Fruit fly (Drosophila melanogaster): ENCODE measurements around the gene CG15599.
A peak's percentile ranks its signal among the peaks of the same experiment; 100 is the strongest.

Gene CG15599

DNA sequence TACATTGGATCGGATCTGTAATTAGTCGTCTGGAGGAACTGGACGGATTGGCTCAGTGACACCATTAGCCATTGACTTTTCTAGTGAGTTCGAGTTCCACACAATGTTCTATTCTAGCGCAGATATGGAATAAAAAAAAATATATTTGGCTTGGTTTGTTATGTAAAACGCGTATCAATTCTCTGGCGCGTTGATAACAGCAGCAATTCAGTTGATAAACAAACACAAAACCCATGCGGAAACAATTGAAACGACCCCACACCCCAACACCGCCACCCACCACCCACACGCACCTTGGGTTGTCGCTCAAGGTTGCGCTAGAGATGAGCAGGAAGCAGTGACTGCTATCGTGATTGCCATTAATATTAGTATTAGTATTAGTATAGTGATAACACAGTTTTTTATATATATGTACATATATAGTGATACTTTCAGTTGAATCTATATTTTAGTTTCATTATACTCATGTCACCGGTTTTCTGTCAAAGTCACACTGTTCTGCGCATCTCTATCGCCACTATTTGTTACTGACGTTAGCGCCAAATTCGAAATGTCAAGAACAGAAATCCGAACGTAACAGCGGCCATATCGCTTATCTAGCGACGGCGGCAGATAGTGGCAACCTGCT is 9.0 kb upstream of the CG15599 start (continued):
- TF ChIP-seq CG2875 (GFP tag; optimal IDR thresholded peaks at IDR 0.05) (peak; percentile 77), her (GFP tag; optimal IDR thresholded peaks at IDR 0.05) (no peak), Xrp1 (GFP tag; IDR thresholded peaks at IDR 0.05) (peak; percentile 96), fd3F (GFP tag; optimal IDR thresholded peaks at IDR 0.05) (peak; percentile 86), TFAM (GFP tag; optimal IDR thresholded peaks at IDR 0.05) (no peak), CG6689 (GFP tag; IDR thresholded peaks at IDR 0.05) (peak; percentile 95), CG7987 (GFP tag; optimal IDR thresholded peaks at IDR 0.05) (peak; percentile 83), CoRest (tag; optimal IDR thresholded peaks at IDR 0.05) (peak; percentile 92), H15 (GFP tag; IDR thresholded peaks at IDR 0.05) (peak; percentile 94), Eip74EF (GFP tag; optimal IDR thresholded peaks at IDR 0.05) (peak in 1 of 2 experiments; percentile 100), CG31388 (GFP tag; optimal IDR thresholded peaks at IDR 0.05) (peak; percentile 80), CG17186 (GFP tag; optimal IDR thresholded peaks at IDR 0.05) (peak; percentile 78), CG18619 (GFP tag; optimal IDR thresholded peaks at IDR 0.05) (peak; percentile 87), chn (GFP tag; optimal IDR thresholded peaks at IDR 0.05) (peak; percentile 87), CG10543 (GFP tag; optimal IDR thresholded peaks at IDR 0.05) (peak; percentile 97), Dip2 (GFP tag; IDR thresholded peaks at IDR 0.05) (peak; percentile 62), CG13624 (GFP tag; optimal IDR thresholded peaks at IDR 0.05) (peak; percentile 67), onecut (GFP tag; IDR thresholded peaks at IDR 0.05) (peak; percentile 76), Six4 (GFP tag; optimal IDR thresholded peaks at IDR 0.05) (peak; percentile 84), CG4820 (GFP tag; optimal IDR thresholded peaks at IDR 0.05) (peak; percentile 89), Med (GFP tag) (peak; percentile 91), GATAe (GFP tag; conservative IDR thresholded peaks at IDR 0.05) (peak; percentile 80), bigmax (GFP tag; optimal IDR thresholded peaks at IDR 0.05) (peak; percentile 3), insv (GFP tag; optimal IDR thresholded peaks at IDR 0.05) (no peak), Fer2 (tag; optimal IDR thresholded peaks at IDR 0.05) (peak; percentile 93), emc (GFP tag; optimal IDR thresholded peaks at IDR 0.05) (no peak), CG14965 (GFP tag; optimal IDR thresholded peaks at IDR 0.05; ENCODE audit: borderline replicate concordance) (no peak), tgo (GFP tag; IDR thresholded peaks at IDR 0.05) (peak; percentile 94), ro (GFP tag; IDR thresholded peaks at IDR 0.05) (peak; percentile 77), CG6813 (GFP tag; optimal IDR thresholded peaks at IDR 0.05) (peak; percentile 87), CG12769 (tag; optimal IDR thresholded peaks at IDR 0.05) (peak; percentile 92), CG1792 (GFP tag; optimal IDR thresholded peaks at IDR 0.05) (peak; percentile 25), scrt (GFP tag; optimal IDR thresholded peaks at IDR 0.05) (peak; percentile 91), Lim3 (GFP tag; IDR thresholded peaks at IDR 0.05) (peak; percentile 74), pho (GFP tag; optimal IDR thresholded peaks at IDR 0.05) (peak; percentile 61), zen (tag; optimal IDR thresholded peaks at IDR 0.05) (peak; percentile 90), Dad (GFP tag; optimal IDR thresholded peaks at IDR 0.05) (peak; percentile 53), cas (GFP tag; IDR thresholded peaks at IDR 0.05) (peak; percentile 92), CG32772 (GFP tag; IDR thresholded peaks at IDR 0.05) (peak; percentile 93), ap (GFP tag; IDR thresholded peaks at IDR 0.05) (peak; percentile 93), Chrac-16 (GFP tag; optimal IDR thresholded peaks at IDR 0.05) (peak; percentile 88), Ada2b (GFP tag; IDR thresholded peaks at IDR 0.05) (peak; percentile 96), lilli (GFP tag; optimal IDR thresholded peaks at IDR 0.05) (peak; percentile 86), jing (GFP tag; optimal IDR thresholded peaks at IDR 0.05) (peak; percentile 76), ind (GFP tag; optimal IDR thresholded peaks at IDR 0.05) (peak; percentile 94), CG1024 (GFP tag; IDR thresholded peaks at IDR 0.05) (peak; percentile 85), vfl (GFP tag; optimal IDR thresholded peaks at IDR 0.05) (peak; percentile 77), slou (GFP tag; optimal IDR thresholded peaks at IDR 0.05) (peak; percentile 88), CG11695 (GFP tag; IDR thresholded peaks at IDR 0.05) (peak; percentile 92), hth (optimal IDR thresholded peaks at IDR 0.05) (no peak), trh (GFP tag; optimal IDR thresholded peaks at IDR 0.05) (peak; percentile 89)

All from whole organism, embryonic.